Worm (Caenorhabditis elegans): ENCODE measurements around the gene asp-4.
A peak's percentile ranks its signal among the peaks of the same experiment; 100 is the strongest.

Gene asp-4

DNA sequence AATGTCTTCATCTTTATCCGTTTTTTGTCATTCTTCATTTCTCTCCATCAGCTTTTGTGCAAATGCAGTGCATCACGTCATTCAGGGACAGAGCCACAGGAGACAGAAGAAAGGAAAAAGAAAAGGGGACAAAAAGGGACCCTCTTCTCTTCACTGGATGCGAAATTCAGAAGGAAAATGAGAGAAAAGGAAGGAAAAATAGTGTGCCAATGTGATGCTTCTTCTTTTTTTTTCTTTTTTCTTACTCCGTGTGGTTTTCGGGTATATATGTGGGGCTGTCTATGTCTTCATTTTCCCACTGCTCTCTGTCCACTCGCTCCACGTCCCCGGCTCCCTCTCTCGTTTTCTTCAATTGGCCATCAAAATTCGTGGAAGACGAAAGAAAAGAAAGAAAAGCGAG is 10.8 kb downstream of the asp-4 start:
- TF ChIP-seq aly-2 (tag; optimal IDR thresholded peaks at IDR 0.05) (no peak), C34F6.9 (tag; optimal IDR thresholded peaks at IDR 0.05) (peak; percentile 68), skn-1 (tag; optimal IDR thresholded peaks at IDR 0.05) (no peak), elt-1 (tag; optimal IDR thresholded peaks at IDR 0.05) (no peak), F13H6.1 (tag; optimal IDR thresholded peaks at IDR 0.05) (peak; percentile 68), ztf-11 (tag; optimal IDR thresholded peaks at IDR 0.05) (no peak), nhr-129 (tag; optimal IDR thresholded peaks at IDR 0.05) (peak; percentile 79), nhr-6 (tag; optimal IDR thresholded peaks at IDR 0.05) (peak; percentile 28), crh-2 (tag; optimal IDR thresholded peaks at IDR 0.05) (peak; percentile 46), lin-11 (tag; optimal IDR thresholded peaks at IDR 0.05) (peak; percentile 4), nhr-77 (tag; optimal IDR thresholded peaks at IDR 0.05) (no peak), mdl-1 (tag; optimal IDR thresholded peaks at IDR 0.05) (peak in 1 of 2 experiments; percentile 45), zag-1 (tag; optimal IDR thresholded peaks at IDR 0.05) (peak; percentile 89), sma-9 (GFP tag; optimal IDR thresholded peaks at IDR 0.05) (peak; percentile 71), sma-9 (tag; optimal IDR thresholded peaks at IDR 0.05) (no peak), nhr-12 (tag; optimal IDR thresholded peaks at IDR 0.05) (no peak), sem-4 (tag; optimal IDR thresholded peaks at IDR 0.05) (peak; percentile 44), lsy-2 (tag; optimal IDR thresholded peaks at IDR 0.05) (peak; percentile 4 to 67), Y55F3AM.14 (GFP tag; optimal IDR thresholded peaks at IDR 0.05) (peak; percentile 79), lin-39 (tag; optimal IDR thresholded peaks at IDR 0.05) (peak; percentile 31), unc-55 (GFP tag; optimal IDR thresholded peaks at IDR 0.05) (peak; percentile 77)

DNA sequence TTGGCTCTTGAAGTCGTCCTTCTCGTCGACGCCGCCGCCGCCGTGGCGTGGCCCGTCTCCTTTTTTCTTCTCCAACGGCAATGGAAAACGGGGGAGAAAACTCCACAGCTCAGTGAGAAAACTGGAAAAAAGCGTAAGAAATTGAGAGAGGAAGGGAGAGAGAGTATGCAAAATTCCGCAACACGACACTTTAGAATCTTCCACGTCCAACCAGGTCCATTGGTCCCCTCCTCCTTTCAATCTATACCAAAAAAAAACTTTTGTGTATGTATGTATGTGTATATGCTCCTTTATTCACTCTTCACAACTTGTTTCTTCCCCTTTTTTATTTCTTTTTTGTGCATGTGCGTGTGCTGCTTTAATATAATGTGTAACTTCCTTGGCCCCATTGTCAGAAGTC is 12.2 kb downstream of the asp-4 start:
- no peak for TF ChIP-seq nhr-77 (tag; optimal IDR thresholded peaks at IDR 0.05)
- TF ChIP-seq lsy-2 (tag; optimal IDR thresholded peaks at IDR 0.05) = peak in 1 of 2 experiments; percentile 5
- TF ChIP-seq ztf-4 (tag; optimal IDR thresholded peaks at IDR 0.05) = no peak
- peak; percentile 19 for TF ChIP-seq unc-55 (GFP tag; optimal IDR thresholded peaks at IDR 0.05)

DNA sequence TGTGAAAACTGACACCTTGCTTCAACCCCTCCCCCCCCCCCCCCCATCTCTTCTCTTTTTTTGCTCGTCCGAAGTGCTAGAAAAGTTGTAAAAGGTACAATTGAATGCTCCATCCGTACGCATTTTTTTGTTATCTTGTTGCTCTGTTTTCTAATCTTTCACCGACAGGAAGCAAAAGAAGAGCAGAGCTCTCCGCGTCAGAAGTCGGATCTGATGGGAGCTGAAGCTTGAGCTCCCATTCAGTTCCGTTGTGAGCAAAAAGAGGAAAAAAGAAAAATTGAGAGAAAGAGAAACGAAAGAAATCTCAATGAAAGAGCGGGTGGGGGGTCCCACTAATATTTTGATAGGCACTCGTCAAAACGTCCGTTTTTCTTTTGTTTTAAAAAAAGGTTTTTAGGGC is 14.4 kb downstream of the asp-4 start:
- TF ChIP-seq nhr-129 (tag; optimal IDR thresholded peaks at IDR 0.05) (peak; percentile 14), egl-27 (tag; optimal IDR thresholded peaks at IDR 0.05) (no peak), nhr-25 (tag; optimal IDR thresholded peaks at IDR 0.05) (no peak), aly-2 (tag; optimal IDR thresholded peaks at IDR 0.05) (no peak), mdl-1 (tag; optimal IDR thresholded peaks at IDR 0.05) (no peak), F13H6.1 (tag; optimal IDR thresholded peaks at IDR 0.05) (peak; percentile 12), ceh-16 (tag; optimal IDR thresholded peaks at IDR 0.05) (no peak), C34F6.9 (tag; optimal IDR thresholded peaks at IDR 0.05) (peak; percentile 18), Y55F3AM.14 (GFP tag; optimal IDR thresholded peaks at IDR 0.05) (peak; percentile 66), ztf-11 (tag; optimal IDR thresholded peaks at IDR 0.05) (no peak), fos-1 (tag; optimal IDR thresholded peaks at IDR 0.05) (no peak), zag-1 (tag; optimal IDR thresholded peaks at IDR 0.05) (no peak)

DNA sequence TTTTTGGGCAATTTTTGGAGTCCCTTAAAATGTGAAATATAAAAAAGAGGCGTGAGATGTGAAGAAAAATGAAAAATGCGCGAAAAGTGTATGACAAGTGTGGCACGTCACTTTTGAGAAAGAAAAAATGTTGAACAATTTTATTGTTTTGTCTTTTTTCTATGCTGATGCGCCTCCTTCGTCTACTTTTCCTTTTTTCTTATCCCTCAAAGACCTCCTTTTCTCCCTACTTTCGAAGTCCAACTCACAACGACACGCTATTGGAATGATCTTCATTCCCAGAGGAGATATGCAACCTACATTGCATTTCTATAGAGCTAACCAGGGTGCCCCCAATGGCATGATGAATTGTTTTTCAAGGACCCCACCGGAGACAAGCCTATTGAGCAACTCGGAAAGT is 15.3 kb downstream of the asp-4 start:
- TF ChIP-seq zag-1 (tag; optimal IDR thresholded peaks at IDR 0.05) = peak; percentile 30
- no peak for TF ChIP-seq mdl-1 (tag; optimal IDR thresholded peaks at IDR 0.05)
- TF ChIP-seq nhr-21 (tag; optimal IDR thresholded peaks at IDR 0.05) = no peak
- no peak for TF ChIP-seq sem-4 (tag; optimal IDR thresholded peaks at IDR 0.05)
- TF ChIP-seq C34F6.9 (tag; optimal IDR thresholded peaks at IDR 0.05) = peak; percentile 2

DNA sequence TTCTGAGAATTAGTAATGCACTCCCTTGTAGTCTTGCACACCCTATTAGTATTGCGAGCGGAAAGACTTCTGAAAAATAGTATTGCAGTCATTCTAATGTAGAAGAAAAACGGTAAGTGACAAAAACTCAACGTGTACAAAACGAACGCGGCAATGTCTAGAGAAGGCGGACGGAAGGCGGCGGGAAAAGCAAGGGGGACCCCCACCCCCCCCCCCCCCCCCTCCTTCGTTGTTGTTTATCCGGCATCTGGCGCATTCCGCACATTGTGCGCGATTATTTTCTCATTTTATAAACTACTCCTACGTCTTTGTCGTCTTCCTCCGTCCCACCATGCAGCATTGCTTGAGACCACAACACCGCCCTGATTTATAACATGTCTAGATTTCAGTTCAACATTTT is 18.9 kb downstream of the asp-4 start:
- TF ChIP-seq mdl-1 (tag; optimal IDR thresholded peaks at IDR 0.05) = no peak
- TF ChIP-seq ZK546.5 (tag; optimal IDR thresholded peaks at IDR 0.05) = no peak
- no peak for TF ChIP-seq skn-1 (tag; optimal IDR thresholded peaks at IDR 0.05)
- no peak for TF ChIP-seq lsy-2 (tag; optimal IDR thresholded peaks at IDR 0.05)
- TF ChIP-seq elt-1 (tag; optimal IDR thresholded peaks at IDR 0.05) = no peak
- TF ChIP-seq nhr-21 (tag; optimal IDR thresholded peaks at IDR 0.05) = no peak
- TF ChIP-seq egl-27 (tag; optimal IDR thresholded peaks at IDR 0.05) = no peak
- TF ChIP-seq alr-1 (tag; optimal IDR thresholded peaks at IDR 0.05) = no peak
- no peak for TF ChIP-seq nhr-25 (tag; optimal IDR thresholded peaks at IDR 0.05)
- TF ChIP-seq mab-5 (tag; optimal IDR thresholded peaks at IDR 0.05) = no peak
- TF ChIP-seq sma-3 (GFP tag; optimal IDR thresholded peaks at IDR 0.05) = no peak
- TF ChIP-seq nhr-23 (tag; optimal IDR thresholded peaks at IDR 0.05) = no peak
- no peak for TF ChIP-seq lin-39 (tag; optimal IDR thresholded peaks at IDR 0.05)
- TF ChIP-seq unc-39 (tag; optimal IDR thresholded peaks at IDR 0.05) = no peak
- no peak for TF ChIP-seq Y55F3AM.14 (GFP tag; optimal IDR thresholded peaks at IDR 0.05)
- TF ChIP-seq unc-62 (GFP tag; optimal IDR thresholded peaks at IDR 0.05) = no peak
- no peak for TF ChIP-seq nhr-77 (tag; optimal IDR thresholded peaks at IDR 0.05)
- no peak for TF ChIP-seq sem-4 (tag; optimal IDR thresholded peaks at IDR 0.05)
